Fruit fly (Drosophila melanogaster) whole organism, embryonic: Measurements from ENCODE around the gene prd1.
A peak's percentile ranks its signal among the peaks of the same experiment; 100 is the strongest.

Source experiments
- B-H2 ChIP-seq: fragments of 200-800 bp; sonication (Bioruptor generic); optimal IDR thresholded peaks from 2 replicates; lab custom pipeline; 2018; ENCODE audit warnings: missing biosample characterization, mild to moderate bottlenecking, missing genetic modification characterization
- BtbVII ChIP-seq: fragments of 200-800 bp; sonication (Bioruptor generic); optimal IDR thresholded peaks from 3 replicates; lab custom pipeline; 2017; ENCODE audit warnings: missing biosample characterization, mild to moderate bottlenecking, missing genetic modification characterization
- CG10462 ChIP-seq: fragments of 200-800 bp; sonication (Bioruptor generic); optimal IDR thresholded peaks from 2 replicates; lab custom pipeline; 2016; ENCODE audit warnings: missing biosample characterization, missing genetic modification characterization
- CG11093 ChIP-seq: fragments of 200-800 bp; sonication (Bioruptor generic); IDR thresholded peaks from 3 replicates; pipeline ENCODE4 v1.3.6; 2022; ENCODE audit warnings: missing biosample characterization, missing genetic modification characterization
- CG11247 ChIP-seq: fragments of 200-800 bp; sonication (Bioruptor generic); IDR thresholded peaks from 2 replicates; pipeline ENCODE4 v1.3.6; 2022; ENCODE audit warnings: missing biosample characterization, missing genetic modification characterization
- CG11696 ChIP-seq: fragments of 200-800 bp; sonication (Bioruptor generic); IDR thresholded peaks from 2 replicates; pipeline ENCODE4 v1.3.6; 2022; ENCODE audit warnings: missing biosample characterization, missing genetic modification characterization
- CG12071 ChIP-seq: fragments of 200-800 bp; sonication (Bioruptor generic); optimal IDR thresholded peaks from 3 replicates; lab custom pipeline; 2018; ENCODE audit warnings: missing biosample characterization, mild to moderate bottlenecking, missing genetic modification characterization
- CG12219 ChIP-seq: fragments of 200-800 bp; sonication (Bioruptor generic); optimal IDR thresholded peaks from 3 replicates; lab custom pipeline; 2018; ENCODE audit warnings: missing biosample characterization, mild to moderate bottlenecking, missing genetic modification characterization
- CG13775 ChIP-seq: fragments of 200-800 bp; sonication (Bioruptor generic); optimal IDR thresholded peaks from 3 replicates; lab custom pipeline; 2017; ENCODE audit warnings: missing biosample characterization, mild to moderate bottlenecking, missing genetic modification characterization
- CG16813 ChIP-seq: fragments of 200-800 bp; sonication (Bioruptor generic); IDR thresholded peaks from 3 replicates; pipeline ENCODE4 v1.3.6; 2022; ENCODE audit warnings: missing biosample characterization, missing genetic modification characterization; ENCODE audit not compliant: partially characterized antibody
- CG18599 ChIP-seq: fragments of 200-800 bp; sonication (Bioruptor generic); optimal IDR thresholded peaks from 3 replicates; lab custom pipeline; 2017; ENCODE audit warnings: missing biosample characterization, missing genetic modification characterization, mild to moderate bottlenecking, moderate library complexity, missing genetic modification reagents
- CG2116 ChIP-seq: fragments of 200-800 bp; sonication (Bioruptor generic); optimal IDR thresholded peaks from 3 replicates; lab custom pipeline; 2018; ENCODE audit warnings: missing biosample characterization, mild to moderate bottlenecking, missing genetic modification characterization
- CG31224 ChIP-seq: fragments of 200-800 bp; sonication (Bioruptor generic); IDR thresholded peaks from 2 replicates; pipeline ENCODE4 v1.3.6; 2022; ENCODE audit warnings: missing biosample characterization, missing genetic modification characterization
- CG4854 ChIP-seq: fragments of 200-800 bp; sonication (Bioruptor generic); optimal IDR thresholded peaks from 2 replicates; lab custom pipeline; 2016; ENCODE audit warnings: missing biosample characterization, missing genetic modification characterization, inconsistent platforms
- CG5180 ChIP-seq: fragments of 200-800 bp; sonication (Bioruptor generic); optimal IDR thresholded peaks from 3 replicates; lab custom pipeline; 2017; ENCODE audit warnings: missing biosample characterization, missing genetic modification characterization, mild to moderate bottlenecking, moderate library complexity, missing genetic modification reagents
- CG6272 ChIP-seq: fragments of 200-800 bp; sonication (Bioruptor generic); IDR thresholded peaks from 2 replicates; pipeline ENCODE4 v1.3.6; 2022; ENCODE audit warnings: missing biosample characterization, missing genetic modification characterization
- CG6654 ChIP-seq: fragments of 200-800 bp; sonication (Bioruptor generic); optimal IDR thresholded peaks from 2 replicates; lab custom pipeline; 2017; ENCODE audit warnings: missing biosample characterization, mild to moderate bottlenecking, missing genetic modification characterization
- CG6813 ChIP-seq: fragments of 200-800 bp; sonication (Bioruptor generic); optimal IDR thresholded peaks from 2 replicates; lab custom pipeline; 2017; ENCODE audit warnings: missing biosample characterization, missing genetic modification characterization, mild to moderate bottlenecking, moderate library complexity, missing genetic modification reagents
- CG8290 ChIP-seq, 3 experiments: fragments of 200-800 bp; sonication (Bioruptor generic); optimal IDR thresholded peaks; 2 replicates each; lab custom pipeline; 2016 to 2019; ENCODE audit warnings: missing biosample characterization in 3 of 3, missing genetic modification characterization in 3 of 3, mild to moderate bottlenecking in 2 of 3, moderate library complexity in 1 of 3
- D19B ChIP-seq: fragments of 200-800 bp; sonication (Bioruptor generic); optimal IDR thresholded peaks from 2 replicates; lab custom pipeline; 2017; ENCODE audit warnings: missing biosample characterization, mild to moderate bottlenecking, missing genetic modification characterization
- Dad ChIP-seq: fragments of 200-800 bp; sonication (Bioruptor generic); optimal IDR thresholded peaks from 3 replicates; lab custom pipeline; 2016; ENCODE audit warnings: missing biosample characterization, missing genetic modification characterization
- Dek ChIP-seq: fragments of 200-800 bp; sonication (Bioruptor generic); optimal IDR thresholded peaks from 3 replicates; lab custom pipeline; 2019; ENCODE audit warnings: missing biosample characterization, mild to moderate bottlenecking, missing genetic modification characterization, moderate library complexity
- Dll ChIP-seq: fragments of 200-800 bp; sonication (Bioruptor generic); IDR thresholded peaks from 4 replicates; pipeline ENCODE4 v1.3.6; 2022; ENCODE audit warnings: missing biosample characterization, missing genetic modification characterization; ENCODE audit not compliant: partially characterized antibody
- Hey ChIP-seq: fragments of 200-800 bp; sonication (Bioruptor generic); optimal IDR thresholded peaks from 3 replicates; lab custom pipeline; 2018; ENCODE audit warnings: missing biosample characterization, mild to moderate bottlenecking, missing genetic modification characterization
- MTF-1 ChIP-seq: fragments of 200-800 bp; sonication (Bioruptor generic); optimal IDR thresholded peaks from 2 replicates; lab custom pipeline; 2018; ENCODE audit warnings: missing biosample characterization, mild to moderate bottlenecking, missing genetic modification characterization, borderline replicate concordance
- Meics ChIP-seq: fragments of 200-800 bp; sonication (Bioruptor generic); optimal IDR thresholded peaks from 2 replicates; lab custom pipeline; 2017; ENCODE audit warnings: missing biosample characterization, mild to moderate bottlenecking, missing genetic modification characterization
- Nf-YB ChIP-seq: fragments of 200-800 bp; sonication (Bioruptor generic); optimal IDR thresholded peaks from 3 replicates; lab custom pipeline; 2019; ENCODE audit warnings: missing biosample characterization, mild to moderate bottlenecking, missing genetic modification characterization, moderate library complexity
- Nf-YC ChIP-seq: fragments of 200-800 bp; optimal IDR thresholded peaks from 3 replicates; lab custom pipeline; 2019; ENCODE audit warnings: missing biosample characterization, mild to moderate bottlenecking, missing genetic modification characterization, moderate library complexity
- Tbp ChIP-seq: fragments of >200 bp; optimal IDR thresholded peaks from 2 replicates; lab custom pipeline; 2018; ENCODE audit warnings: missing biosample characterization, missing genetic modification characterization
- abd-A ChIP-seq: fragments of 200-800 bp; sonication (Bioruptor generic); optimal IDR thresholded peaks from 3 replicates; lab custom pipeline; 2019; ENCODE audit warnings: missing biosample characterization, mild to moderate bottlenecking, missing genetic modification characterization, moderate library complexity
- ac ChIP-seq: fragments of 200-800 bp; sonication (Bioruptor generic); optimal IDR thresholded peaks from 3 replicates; lab custom pipeline; 2017; ENCODE audit warnings: missing biosample characterization, mild to moderate bottlenecking, missing genetic modification characterization
- ara ChIP-seq: fragments of 200-800 bp; sonication (Bioruptor generic); IDR thresholded peaks from 2 replicates; pipeline ENCODE4 v1.3.6; 2022; ENCODE audit warnings: missing biosample characterization, missing genetic modification characterization
- bigmax ChIP-seq: fragments of 200-800 bp; sonication (Bioruptor generic); optimal IDR thresholded peaks from 2 replicates; lab custom pipeline; 2018; ENCODE audit warnings: missing biosample characterization, mild to moderate bottlenecking, missing genetic modification characterization
- crc ChIP-seq: fragments of 200-800 bp; sonication (Bioruptor generic); optimal IDR thresholded peaks from 2 replicates; lab custom pipeline; 2016; ENCODE audit warnings: missing biosample characterization, missing genetic modification characterization
- croc ChIP-seq: fragments of 200-800 bp; sonication (Bioruptor generic); conservative IDR thresholded peaks from 3 replicates; pipeline ENCODE4 v1.3.6; 2022; ENCODE audit warnings: missing biosample characterization, missing genetic modification characterization
- da ChIP-seq: fragments of 200-800 bp; sonication (Bioruptor generic); optimal IDR thresholded peaks from 2 replicates; lab custom pipeline; 2016; ENCODE audit warnings: missing biosample characterization, missing genetic modification characterization
- eyg ChIP-seq: fragments of 200-800 bp; sonication (Bioruptor generic); optimal IDR thresholded peaks from 3 replicates; lab custom pipeline; 2016; ENCODE audit warnings: missing biosample characterization, missing genetic modification characterization
- fd64A ChIP-seq: fragments of 200-800 bp; sonication (Bioruptor generic); optimal IDR thresholded peaks from 3 replicates; lab custom pipeline; 2018; ENCODE audit warnings: missing biosample characterization, mild to moderate bottlenecking, missing genetic modification characterization
- gt ChIP-seq: fragments of 200-800 bp; sonication (Bioruptor generic); IDR thresholded peaks from 2 replicates; pipeline ENCODE4 v1.3.6; 2022; ENCODE audit warnings: missing biosample characterization, missing genetic modification characterization
- ind ChIP-seq: fragments of 200-800 bp; sonication (Bioruptor generic); optimal IDR thresholded peaks from 3 replicates; lab custom pipeline; 2016; ENCODE audit warnings: missing biosample characterization, missing genetic modification characterization
- jigr1 ChIP-seq: fragments of 200-800 bp; sonication (Bioruptor generic); IDR thresholded peaks from 3 replicates; pipeline ENCODE4 v1.3.6; 2022; ENCODE audit warnings: missing biosample characterization, missing genetic modification characterization
- knrl ChIP-seq: fragments of 200-800 bp; sonication (Bioruptor generic); IDR thresholded peaks from 3 replicates; pipeline ENCODE4 v1.3.6; 2022; ENCODE audit warnings: missing biosample characterization, missing genetic modification characterization; ENCODE audit not compliant: partially characterized antibody
- lab ChIP-seq: fragments of 200-800 bp; sonication (Bioruptor generic); optimal IDR thresholded peaks from 3 replicates; lab custom pipeline; 2017; ENCODE audit warnings: missing biosample characterization, missing genetic modification characterization, mild to moderate bottlenecking, moderate library complexity, missing genetic modification reagents
- luna ChIP-seq: fragments of 200-800 bp; sonication (Bioruptor generic); optimal IDR thresholded peaks from 2 replicates; lab custom pipeline; 2016; ENCODE audit warnings: missing biosample characterization, missing genetic modification characterization
- nerfin-2 ChIP-seq: fragments of 200-800 bp; sonication (Bioruptor generic); IDR thresholded peaks from 2 replicates; pipeline ENCODE4 v1.3.6; 2022; ENCODE audit warnings: missing biosample characterization, missing genetic modification characterization; ENCODE audit not compliant: partially characterized antibody
- pho ChIP-seq: fragments of 200-800 bp; sonication (Bioruptor generic); optimal IDR thresholded peaks from 2 replicates; lab custom pipeline; 2016; ENCODE audit warnings: missing biosample characterization, missing genetic modification characterization
- psq ChIP-seq: fragments of 200-800 bp; sonication (Bioruptor generic); optimal IDR thresholded peaks from 2 replicates; lab custom pipeline; 2017; ENCODE audit warnings: missing biosample characterization, missing genetic modification characterization
- sisA ChIP-seq: fragments of 200-800 bp; sonication (Bioruptor generic); IDR thresholded peaks from 2 replicates; pipeline ENCODE4 v1.3.6; 2022; ENCODE audit warnings: missing biosample characterization, missing genetic modification characterization
- twi ChIP-seq: fragments of 200-800 bp; optimal IDR thresholded peaks from 2 replicates; lab custom pipeline; 2019; ENCODE audit warnings: missing biosample characterization, mild to moderate bottlenecking, missing genetic modification characterization, moderate library complexity
- vfl ChIP-seq: fragments of 200-800 bp; sonication (Bioruptor generic); optimal IDR thresholded peaks from 2 replicates; lab custom pipeline; 2016; ENCODE audit warnings: missing biosample characterization, missing genetic modification characterization
- zfh1 ChIP-seq: fragments of 200-800 bp; sonication (Bioruptor generic); IDR thresholded peaks from 3 replicates; pipeline ENCODE4 v1.3.6; 2022; ENCODE audit warnings: missing biosample characterization, missing genetic modification characterization

prd1 gene

dm6 chr3R:11762500-11762899, 24.3 kb downstream of the prd1 start (continued):
- TF ChIP-seq CG8290 (GFP tag; optimal IDR thresholded peaks at IDR 0.05; lab: Kevin White, UChicago), result no peak
- peak in 1 of 2 experiments; percentile 6 for TF ChIP-seq CG8290 (tag; optimal IDR thresholded peaks at IDR 0.05; lab: Kevin White, UChicago)
- TF ChIP-seq Meics (GFP tag; lab: Kevin White, UChicago), result no peak
- TF ChIP-seq nerfin-2 (GFP tag; lab: Robert Waterston, UW), result no peak
- TF ChIP-seq croc, result no peak
- no peak for TF ChIP-seq ac (GFP tag; lab: Kevin White, UChicago)
- TF ChIP-seq sisA (GFP tag; lab: Robert Waterston, UW), result no peak
- TF ChIP-seq Nf-YC (tag; lab: Kevin White, UChicago), result peak; percentile 83
- no peak for TF ChIP-seq Dll (GFP tag; lab: Robert Waterston, UW)
- no peak for TF ChIP-seq vfl (GFP tag; lab: Kevin White, UChicago)
- no peak for TF ChIP-seq D19B
- no peak for TF ChIP-seq CG6654 (GFP tag; lab: Kevin White, UChicago)
- TF ChIP-seq Tbp (GFP tag; lab: Kevin White, UChicago), result no peak
- TF ChIP-seq CG13775 (GFP tag; lab: Kevin White, UChicago), result no peak
- no peak for TF ChIP-seq Dad (GFP tag; lab: Kevin White, UChicago)
- TF ChIP-seq CG31224 (GFP tag; lab: Robert Waterston, UW), result no peak
- no peak for TF ChIP-seq Dek (tag; lab: Kevin White, UChicago)
- TF ChIP-seq Nf-YB (GFP tag; lab: Kevin White, UChicago), result peak; percentile 39
- TF ChIP-seq psq (GFP tag; lab: Kevin White, UChicago), result no peak
- peak; percentile 51 for TF ChIP-seq twi (tag; lab: Kevin White, UChicago)
- no peak for TF ChIP-seq CG11093 (GFP tag; lab: Robert Waterston, UW)
- peak; percentile 5 for TF ChIP-seq BtbVII (GFP tag; lab: Kevin White, UChicago)
- TF ChIP-seq CG5180, result peak; percentile 29
- TF ChIP-seq ara, result no peak
- TF ChIP-seq luna (GFP tag; lab: Kevin White, UChicago), result no peak
- TF ChIP-seq gt (GFP tag; lab: Robert Waterston, UW), result no peak
- no peak for TF ChIP-seq CG4854
- TF ChIP-seq CG6272, result no peak
- TF ChIP-seq abd-A (tag; lab: Kevin White, UChicago), result peak; percentile 71
- TF ChIP-seq Hey, result no peak
- no peak for TF ChIP-seq da (GFP tag; lab: Kevin White, UChicago)
- no peak for TF ChIP-seq CG6813
- TF ChIP-seq CG11696 (GFP tag; lab: Robert Waterston, UW), result no peak
- peak; percentile 24 for TF ChIP-seq lab (GFP tag; lab: Kevin White, UChicago)
- no peak for TF ChIP-seq CG16813
- TF ChIP-seq CG11247 (GFP tag; lab: Robert Waterston, UW), result no peak
- TF ChIP-seq crc (GFP tag; lab: Kevin White, UChicago), result no peak
- no peak for TF ChIP-seq knrl (GFP tag; lab: Robert Waterston, UW)
- TF ChIP-seq pho, result no peak
- no peak for TF ChIP-seq CG2116 (GFP tag; lab: Kevin White, UChicago)
- peak; percentile 48 for TF ChIP-seq CG18599
- TF ChIP-seq eyg, result no peak
- TF ChIP-seq fd64A (GFP tag; lab: Kevin White, UChicago), result peak; percentile 28
- TF ChIP-seq CG12071 (GFP tag; lab: Kevin White, UChicago), result peak; percentile 11
- no peak for TF ChIP-seq zfh1 (GFP tag; lab: Robert Waterston, UW)
- no peak for TF ChIP-seq bigmax (GFP tag; lab: Kevin White, UChicago)
- peak; percentile 29 for TF ChIP-seq B-H2 (GFP tag; lab: Kevin White, UChicago)
- no peak for TF ChIP-seq CG12219 (GFP tag; lab: Kevin White, UChicago)
- TF ChIP-seq MTF-1 (GFP tag; lab: Kevin White, UChicago), result peak; percentile 15
- no peak for TF ChIP-seq jigr1 (GFP tag; lab: Robert Waterston, UW)
- TF ChIP-seq ind (GFP tag; lab: Kevin White, UChicago), result no peak
- TF ChIP-seq CG10462 (GFP tag; lab: Kevin White, UChicago), result no peak
